4 fruit fly cellular contexts compared by ENCODE assay signal in genomic region chr3R:30289056-30289734, dm6.
A peak's percentile ranks its signal among the peaks of the same experiment; 100 is the strongest.
TF ChIP-seq lines count a peak whose summit lies in the region.

No protein-coding gene starts in this region.

- no peak for TF ChIP-seq CTCF in whole organism, embryonic (GFP tag; optimal IDR thresholded peaks at IDR 0.05; lab: Kevin White, UChicago)

TF ChIP-seq in whole organism, embryonic, 481 proteins besides CTCF, POLR2A, EP300 and RAD21:
- TF ChIP-seq nom (GFP tag; optimal IDR thresholded peaks at IDR 0.05; lab: Kevin White, UChicago) = peak; percentile 83
- no peak for TF ChIP-seq Camta (GFP tag; optimal IDR thresholded peaks at IDR 0.05; lab: Kevin White, UChicago)

TF ChIP-seq in whole organism, prepupa, 60 proteins besides CTCF, POLR2A, EP300 and RAD21 (continues in another document):
- TF ChIP-seq CG9139 (GFP tag; optimal IDR thresholded peaks at IDR 0.05; lab: Kevin White, UChicago) = peak; percentile 60
- TF ChIP-seq cyc (GFP tag; optimal IDR thresholded peaks at IDR 0.05; lab: Kevin White, UChicago) = peak; percentile 56
- TF ChIP-seq CG8319 (GFP tag; optimal IDR thresholded peaks at IDR 0.05; lab: Kevin White, UChicago) = peak; percentile 22
- no peak for TF ChIP-seq fkh (GFP tag; optimal IDR thresholded peaks at IDR 0.05; lab: Kevin White, UChicago)
- peak; percentile 28 for TF ChIP-seq spab (GFP tag; optimal IDR thresholded peaks at IDR 0.05; lab: Kevin White, UChicago)
- TF ChIP-seq CG11762 (GFP tag; optimal IDR thresholded peaks at IDR 0.05; lab: Kevin White, UChicago; ENCODE audit: insufficient read depth) = no peak
- TF ChIP-seq CG7368 (GFP tag; optimal IDR thresholded peaks at IDR 0.05; lab: Kevin White, UChicago) = peak; percentile 7
- TF ChIP-seq eg (GFP tag; IDR thresholded peaks at IDR 0.05; lab: Robert Waterston, UW) = no peak; the same call in 2 of the 3 replicates
- TF ChIP-seq Sox15 (GFP tag; optimal IDR thresholded peaks at IDR 0.05; lab: Kevin White, UChicago) = peak; percentile 43
- TF ChIP-seq topi (GFP tag; optimal IDR thresholded peaks at IDR 0.05; lab: Kevin White, UChicago) = peak; percentile 40
- TF ChIP-seq CG31627 (GFP tag; optimal IDR thresholded peaks at IDR 0.05; lab: Kevin White, UChicago) = peak; percentile 53
- TF ChIP-seq Gug (GFP tag; IDR thresholded peaks at IDR 0.05; lab: Robert Waterston, UW) = no peak
- peak; percentile 41 for TF ChIP-seq Blimp-1 (GFP tag; optimal IDR thresholded peaks at IDR 0.05; lab: Kevin White, UChicago)
- peak; percentile 42 for TF ChIP-seq CG10631 (GFP tag; optimal IDR thresholded peaks at IDR 0.05; lab: Kevin White, UChicago)
- no peak for TF ChIP-seq vri (GFP tag; optimal IDR thresholded peaks at IDR 0.05; lab: Kevin White, UChicago)
- TF ChIP-seq CG34406 (GFP tag; optimal IDR thresholded peaks at IDR 0.05; lab: Kevin White, UChicago) = peak; percentile 56
- peak; percentile 19 for TF ChIP-seq CG1621 (tag; optimal IDR thresholded peaks at IDR 0.05; lab: Kevin White, UChicago)
- TF ChIP-seq esn (GFP tag; optimal IDR thresholded peaks at IDR 0.05; lab: Kevin White, UChicago) = peak; percentile 61
- TF ChIP-seq Smox (GFP tag; optimal IDR thresholded peaks at IDR 0.05; lab: Kevin White, UChicago) = peak; percentile 42
- TF ChIP-seq CG6792 (GFP tag; optimal IDR thresholded peaks at IDR 0.05; lab: Kevin White, UChicago) = peak; percentile 26
- peak; percentile 51 for TF ChIP-seq pdm3 (GFP tag; optimal IDR thresholded peaks at IDR 0.05; lab: Kevin White, UChicago)
- TF ChIP-seq CG10669 (GFP tag; optimal IDR thresholded peaks at IDR 0.05; lab: Kevin White, UChicago) = no peak
- TF ChIP-seq svp (GFP tag; lab: Kevin White, UChicago) = peak; percentile 49
- TF ChIP-seq Hr39 (GFP tag; optimal IDR thresholded peaks at IDR 0.05; lab: Kevin White, UChicago) = peak; percentile 65
- peak; percentile 37 for TF ChIP-seq lz (GFP tag; optimal IDR thresholded peaks at IDR 0.05; lab: Kevin White, UChicago)
- TF ChIP-seq CG6854 (GFP tag; optimal IDR thresholded peaks at IDR 0.05; lab: Kevin White, UChicago) = no peak
- TF ChIP-seq Sox102F (GFP tag; optimal IDR thresholded peaks at IDR 0.05; lab: Kevin White, UChicago) = peak; percentile 14
- peak; percentile 19 for TF ChIP-seq CG11902 (GFP tag; optimal IDR thresholded peaks at IDR 0.05; lab: Kevin White, UChicago)
- TF ChIP-seq ss (GFP tag; optimal IDR thresholded peaks at IDR 0.05; lab: Kevin White, UChicago) = peak; percentile 75 to 93

TF ChIP-seq in whole organism, pupa, 21 proteins besides CTCF, POLR2A, EP300 and RAD21:
- peak; percentile 50 for TF ChIP-seq gl (tag; optimal IDR thresholded peaks at IDR 0.05; lab: Kevin White, UChicago)
- TF ChIP-seq CG15710 (tag; optimal IDR thresholded peaks at IDR 0.05; lab: Kevin White, UChicago) = peak; percentile 16
- peak; percentile 52 for TF ChIP-seq CG13204 (GFP tag; optimal IDR thresholded peaks at IDR 0.05; lab: Kevin White, UChicago)
- no peak for TF ChIP-seq Ets98B (GFP tag; IDR thresholded peaks at IDR 0.05; lab: Robert Waterston, UW)
- TF ChIP-seq CG9948 (tag; optimal IDR thresholded peaks at IDR 0.05; lab: Kevin White, UChicago) = no peak
- TF ChIP-seq CG8301 (tag; optimal IDR thresholded peaks at IDR 0.05; lab: Kevin White, UChicago) = no peak
- TF ChIP-seq CG4496 (GFP tag; IDR thresholded peaks at IDR 0.05; lab: Robert Waterston, UW) = no peak
- 0 out of 2 replicates have a peak, but pooled peaks have one; percentile 13 for TF ChIP-seq CG12605 (GFP tag; IDR thresholded peaks at IDR 0.05; lab: Robert Waterston, UW)
- TF ChIP-seq CG14655 (GFP tag; optimal IDR thresholded peaks at IDR 0.05; lab: Kevin White, UChicago) = no peak
- TF ChIP-seq EcR (GFP tag; optimal IDR thresholded peaks at IDR 0.05; lab: Kevin White, UChicago) = peak; percentile 78
- TF ChIP-seq CG34367 (tag; optimal IDR thresholded peaks at IDR 0.05; lab: Kevin White, UChicago) = peak; percentile 17
- no peak for TF ChIP-seq D1 (tag; optimal IDR thresholded peaks at IDR 0.05; lab: Kevin White, UChicago)
- TF ChIP-seq CG32121 (GFP tag; IDR thresholded peaks at IDR 0.05; lab: Robert Waterston, UW) = no peak
- TF ChIP-seq fd96Ca (GFP tag; IDR thresholded peaks at IDR 0.05; lab: Robert Waterston, UW) = no peak
- TF ChIP-seq CG8159 (tag; optimal IDR thresholded peaks at IDR 0.05; lab: Kevin White, UChicago) = peak; percentile 41
- peak; percentile 33 for TF ChIP-seq CG17806 (tag; optimal IDR thresholded peaks at IDR 0.05; lab: Kevin White, UChicago)
- no peak for TF ChIP-seq Pif1B (GFP tag; optimal IDR thresholded peaks at IDR 0.05; lab: Kevin White, UChicago)
- TF ChIP-seq Pif1A (GFP tag; optimal IDR thresholded peaks at IDR 0.05; lab: Kevin White, UChicago) = no peak
- no peak for TF ChIP-seq rn (GFP tag; IDR thresholded peaks at IDR 0.05; lab: Robert Waterston, UW)
- TF ChIP-seq CG10348 (GFP tag; IDR thresholded peaks at IDR 0.05; lab: Robert Waterston, UW) = no peak
- TF ChIP-seq Snoo (tag; optimal IDR thresholded peaks at IDR 0.05; lab: Kevin White, UChicago) = no peak

TF ChIP-seq in whole organism, wandering third instar larva, 38 proteins besides CTCF, POLR2A, EP300 and RAD21:
- TF ChIP-seq dmrt93B (GFP tag; optimal IDR thresholded peaks at IDR 0.05; lab: Kevin White, UChicago) (no peak), psq (GFP tag; optimal IDR thresholded peaks at IDR 0.05; lab: Kevin White, UChicago) (peak; percentile 26), h (GFP tag; optimal IDR thresholded peaks at IDR 0.05; lab: Kevin White, UChicago) (peak; percentile 17), OdsH (GFP tag; optimal IDR thresholded peaks at IDR 0.05; lab: Kevin White, UChicago) (no peak)

Comparison
In these comparisons a context has a peak if more than half of its experiments do, and no peak if none do; other contexts are left out.
1. Of the 7 proteins assayed by ChIP-seq in both whole organism, embryonic and whole organism, prepupa: peak only in whole organism, embryonic: none; only in whole organism, prepupa: Blimp-1, Hr39 and Sox102F; in both: none; in neither: 4.